Fruit fly (Drosophila melanogaster): ENCODE data around the gene CG15578.

- no peak for TF ChIP-seq CG9705 (GFP tag; optimal IDR thresholded peaks at IDR 0.05)
- TF ChIP-seq GATAd (GFP tag; optimal IDR thresholded peaks at IDR 0.05) = no peak
- TF ChIP-seq rgr (GFP tag; optimal IDR thresholded peaks at IDR 0.05) = no peak
- TF ChIP-seq HLH106 (tag; optimal IDR thresholded peaks at IDR 0.05) = no peak
- no peak for TF ChIP-seq dl (GFP tag; optimal IDR thresholded peaks at IDR 0.05; ENCODE audit: insufficient read depth in 1 of 2, partially characterized antibody in 2 of 2)
- TF ChIP-seq OdsH (GFP tag; optimal IDR thresholded peaks at IDR 0.05) = no peak
- no peak for TF ChIP-seq Hr83 (GFP tag; optimal IDR thresholded peaks at IDR 0.05; ENCODE audit: poor library complexity, severe bottlenecking)
- TF ChIP-seq usp (GFP tag; optimal IDR thresholded peaks at IDR 0.05) = no peak
- TF ChIP-seq Hnf4 (GFP tag; optimal IDR thresholded peaks at IDR 0.05) = no peak
- no peak for TF ChIP-seq CrebA (GFP tag; optimal IDR thresholded peaks at IDR 0.05; ENCODE audit: borderline replicate concordance)
- TF ChIP-seq dsf (GFP tag; optimal IDR thresholded peaks at IDR 0.05; ENCODE audit: borderline replicate concordance) = no peak
- no peak for TF ChIP-seq Abd-B (GFP tag; optimal IDR thresholded peaks at IDR 0.05)
- no peak for TF ChIP-seq Rel (GFP tag; optimal IDR thresholded peaks at IDR 0.05)
- TF ChIP-seq Rel (tag; optimal IDR thresholded peaks at IDR 0.05) = no peak
- no peak for TF ChIP-seq psq (GFP tag; optimal IDR thresholded peaks at IDR 0.05)
These were observed 15.7 kb upstream of the CG15578 start for dm6 chrX:4293418-4293817.

Measured in whole organism, wandering third instar larva.